Worm (Caenorhabditis elegans) whole organism, L2 larva: ENCODE measurements around the gene R08C7.8.

ENCODE experiments used
- C34F6.9 ChIP-seq: fragments of 150-350 bp; optimal IDR thresholded peaks from 2 replicates; lab custom pipeline; 2014; ENCODE audit warnings: missing biosample characterization, missing genetic modification characterization
- F13H6.1 ChIP-seq: sonication (generic microtip); optimal IDR thresholded peaks from 2 replicates; lab custom pipeline; 2016; ENCODE audit warnings: missing genetic modification characterization, missing compliant biosample characterization
- Y55F3AM.14 ChIP-seq: fragments of 200-800 bp; sonication (Bioruptor generic); optimal IDR thresholded peaks from 2 replicates; lab custom pipeline; 2018; ENCODE audit warnings: mild to moderate bottlenecking, missing genetic modification characterization, missing compliant biosample characterization
- ZK546.5 ChIP-seq: sonication (generic microtip); optimal IDR thresholded peaks from 2 replicates; lab custom pipeline; 2017; ENCODE audit warnings: missing biosample characterization, missing genetic modification characterization
- alr-1 ChIP-seq: fragments of 150-350 bp; optimal IDR thresholded peaks from 2 replicates; lab custom pipeline; 2014; ENCODE audit warnings: missing biosample characterization, missing genetic modification characterization
- aly-2 ChIP-seq: fragments of 150-350 bp; optimal IDR thresholded peaks from 2 replicates; lab custom pipeline; 2014; ENCODE audit warnings: missing biosample characterization, missing genetic modification characterization
- ama-1 ChIP-seq: fragments of 150-350 bp; optimal IDR thresholded peaks from 2 replicates; lab custom pipeline; 2018; ENCODE audit warnings: inconsistent platforms
- blmp-1 ChIP-seq: sonication (generic microtip); optimal IDR thresholded peaks from 2 replicates; lab custom pipeline; 2017; ENCODE audit warnings: missing genetic modification characterization, mild to moderate bottlenecking, missing compliant biosample characterization, antibody characterized with exemption, moderate library complexity; ENCODE audit not compliant: insufficient read depth
- ceh-16 ChIP-seq: fragments of 150-350 bp; optimal IDR thresholded peaks from 2 replicates; lab custom pipeline; 2014; ENCODE audit warnings: missing biosample characterization, missing genetic modification characterization
- ceh-82 ChIP-seq: fragments of 150-350 bp; optimal IDR thresholded peaks from 2 replicates; lab custom pipeline; 2014; ENCODE audit warnings: missing biosample characterization, missing genetic modification characterization
- crh-2 ChIP-seq: sonication (generic microtip); optimal IDR thresholded peaks from 2 replicates; lab custom pipeline; 2017; ENCODE audit warnings: missing biosample characterization, missing genetic modification characterization
- dmd-4 ChIP-seq: sonication (generic microtip); optimal IDR thresholded peaks from 2 replicates; lab custom pipeline; 2017; ENCODE audit warnings: missing biosample characterization, missing genetic modification characterization
- elt-1 ChIP-seq: fragments of 150-350 bp; optimal IDR thresholded peaks from 2 replicates; lab custom pipeline; 2014; ENCODE audit warnings: missing biosample characterization, missing genetic modification characterization
- elt-3 ChIP-seq: sonication (generic microtip); optimal IDR thresholded peaks from 2 replicates; lab custom pipeline; 2017; ENCODE audit warnings: missing biosample characterization, missing genetic modification characterization
- fos-1 ChIP-seq: fragments of 150-350 bp; optimal IDR thresholded peaks from 2 replicates; lab custom pipeline; 2014; ENCODE audit warnings: missing biosample characterization, missing genetic modification characterization
- gmeb-1 ChIP-seq: fragments of 150-350 bp; optimal IDR thresholded peaks from 2 replicates; lab custom pipeline; 2014; ENCODE audit warnings: missing biosample characterization, missing genetic modification characterization
- lin-11 ChIP-seq: fragments of 150-350 bp; sonication (generic microtip); optimal IDR thresholded peaks from 2 replicates; lab custom pipeline; 2014; ENCODE audit warnings: missing biosample characterization, missing genetic modification characterization, inconsistent platforms, mixed read lengths
- lsy-2 ChIP-seq, 2 experiments: fragments of 150-350 bp in 1 of 2; sonication (generic microtip) in 1 of 2; optimal IDR thresholded peaks; 2 replicates each; lab custom pipeline; 2014 to 2017; ENCODE audit warnings: missing biosample characterization in 2 of 2, missing genetic modification characterization in 2 of 2
- mab-5 ChIP-seq: fragments of 150-350 bp; optimal IDR thresholded peaks from 2 replicates; lab custom pipeline; 2014; ENCODE audit warnings: missing biosample characterization, missing genetic modification characterization
- mdl-1 ChIP-seq, 2 experiments: fragments of 150-350 bp in 1 of 2; sonication (generic microtip) in 1 of 2; optimal IDR thresholded peaks; 2 replicates each; lab custom pipeline; 2017; ENCODE audit warnings: missing biosample characterization in 2 of 2, missing genetic modification characterization in 2 of 2
- nhr-10 ChIP-seq: sonication (generic microtip); optimal IDR thresholded peaks from 2 replicates; lab custom pipeline; 2017; ENCODE audit warnings: missing biosample characterization, missing genetic modification characterization
- nhr-12 ChIP-seq: fragments of 150-350 bp; optimal IDR thresholded peaks from 2 replicates; lab custom pipeline; 2014; ENCODE audit warnings: missing biosample characterization, missing genetic modification characterization
- nhr-129 ChIP-seq: fragments of 150-350 bp; optimal IDR thresholded peaks from 2 replicates; lab custom pipeline; 2014; ENCODE audit warnings: missing biosample characterization, missing genetic modification characterization
- nhr-21 ChIP-seq: fragments of 150-350 bp; optimal IDR thresholded peaks from 2 replicates; lab custom pipeline; 2014; ENCODE audit warnings: missing biosample characterization, missing genetic modification characterization
- nhr-23 ChIP-seq: fragments of 150-350 bp; optimal IDR thresholded peaks from 2 replicates; lab custom pipeline; 2014; ENCODE audit warnings: missing biosample characterization, missing genetic modification reagents, missing genetic modification characterization
- nhr-237 ChIP-seq: fragments of 150-350 bp; optimal IDR thresholded peaks from 2 replicates; lab custom pipeline; 2014; ENCODE audit warnings: missing biosample characterization, missing genetic modification characterization
- nhr-25 ChIP-seq: fragments of 150-350 bp; sonication (generic microtip); optimal IDR thresholded peaks from 3 replicates; lab custom pipeline; 2014; ENCODE audit warnings: missing biosample characterization, missing genetic modification characterization
- nhr-6 ChIP-seq: fragments of 150-350 bp; optimal IDR thresholded peaks from 2 replicates; lab custom pipeline; 2014; ENCODE audit warnings: missing biosample characterization, missing genetic modification characterization
- nhr-77 ChIP-seq: fragments of 150-350 bp; optimal IDR thresholded peaks from 2 replicates; lab custom pipeline; 2014; ENCODE audit warnings: missing biosample characterization, missing genetic modification characterization
- peb-1 ChIP-seq: fragments of 150-350 bp; optimal IDR thresholded peaks from 2 replicates; lab custom pipeline; 2014; ENCODE audit warnings: missing biosample characterization, missing genetic modification characterization
- sem-4 ChIP-seq: fragments of 150-350 bp; optimal IDR thresholded peaks from 2 replicates; lab custom pipeline; 2014; ENCODE audit warnings: missing biosample characterization, missing genetic modification reagents, missing genetic modification characterization
- skn-1 ChIP-seq: sonication (generic microtip); optimal IDR thresholded peaks from 2 replicates; lab custom pipeline; 2017; ENCODE audit warnings: missing biosample characterization, missing genetic modification characterization
- sma-3 ChIP-seq: sonication (generic microtip); optimal IDR thresholded peaks from 2 replicates; lab custom pipeline; 2016; ENCODE audit warnings: missing genetic modification reagents, missing genetic modification characterization, missing compliant biosample characterization
- sma-9 ChIP-seq, 2 experiments: fragments of 150-350 bp in 1 of 2; sonication (generic microtip) in 1 of 2; optimal IDR thresholded peaks; 2 replicates each; lab custom pipeline; 2014 to 2016; ENCODE audit warnings: missing genetic modification characterization in 2 of 2, mild to moderate bottlenecking in 1 of 2, missing biosample characterization in 1 of 2, missing compliant biosample characterization in 1 of 2, missing genetic modification reagents in 1 of 2, moderate library complexity in 1 of 2
- snpc-4 ChIP-seq: fragments of 150-350 bp; optimal IDR thresholded peaks from 2 replicates; lab custom pipeline; 2014; ENCODE audit warnings: missing biosample characterization, missing genetic modification characterization
- unc-55 ChIP-seq: fragments of 150-350 bp; sonication (generic microtip); optimal IDR thresholded peaks from 3 replicates; lab custom pipeline; 2014; ENCODE audit warnings: missing biosample characterization, missing genetic modification reagents, missing genetic modification characterization
- unc-62 ChIP-seq: fragments of 150-350 bp; optimal IDR thresholded peaks from 2 replicates; lab custom pipeline; 2014; ENCODE audit warnings: missing biosample characterization, missing genetic modification reagents, missing genetic modification characterization
- zag-1 ChIP-seq: fragments of 150-350 bp; optimal IDR thresholded peaks from 2 replicates; lab custom pipeline; 2014; ENCODE audit warnings: missing biosample characterization, missing genetic modification characterization
- ztf-11 ChIP-seq: sonication (generic microtip); optimal IDR thresholded peaks from 2 replicates; lab custom pipeline; 2017; ENCODE audit warnings: missing biosample characterization, missing genetic modification characterization
- ztf-4 ChIP-seq: fragments of 150-350 bp; optimal IDR thresholded peaks from 2 replicates; lab custom pipeline; 2014; ENCODE audit warnings: missing biosample characterization, missing genetic modification characterization

R08C7.8 gene

ce11 chrIV:4470885-4471772, 36.8 kb upstream of the R08C7.8 start:
- TF ChIP-seq unc-55 (GFP tag; lab: Kevin White, UChicago) (peak; percentile 31), sma-3 (peak; percentile 5), nhr-129 (tag; lab: Kevin White, UChicago) (peak; percentile 69), lsy-2 (tag; optimal IDR thresholded peaks at IDR 0.05; lab: Kevin White, UChicago) (peak in 1 of 2 experiments; percentile 28), F13H6.1 (tag; lab: Kevin White, UChicago) (peak; percentile 56), ztf-4 (tag; lab: Kevin White, UChicago) (no peak), nhr-12 (tag; lab: Kevin White, UChicago) (no peak), elt-3 (no peak), sma-9 (GFP tag; optimal IDR thresholded peaks at IDR 0.05; lab: Kevin White, UChicago) (peak; percentile 50), sma-9 (tag; optimal IDR thresholded peaks at IDR 0.05; lab: Kevin White, UChicago) (no peak), gmeb-1 (tag; lab: Kevin White, UChicago) (peak; percentile 41), mdl-1 (tag; optimal IDR thresholded peaks at IDR 0.05; lab: Kevin White, UChicago) (peak; percentile 71 to 85)

ce11 chrIV:4469770-4470709, 35.7 kb upstream of the R08C7.8 start:
- TF ChIP-seq ZK546.5: no peak
- no peak for TF ChIP-seq blmp-1 (tag; lab: Kevin White, UChicago)
- peak; percentile 14 for TF ChIP-seq zag-1 (tag; lab: Kevin White, UChicago)
- peak; percentile 70 for TF ChIP-seq crh-2 (tag; lab: Kevin White, UChicago)
- TF ChIP-seq ztf-11 (tag; lab: Kevin White, UChicago): no peak
- TF ChIP-seq lsy-2 (tag; optimal IDR thresholded peaks at IDR 0.05; lab: Kevin White, UChicago): peak; percentile 2 to 74
- peak; percentile 52 for TF ChIP-seq ama-1
- TF ChIP-seq ceh-16: no peak
- no peak for TF ChIP-seq nhr-77 (tag; lab: Kevin White, UChicago)
- no peak for TF ChIP-seq ceh-82 (tag; lab: Kevin White, UChicago)
- peak; percentile 89 for TF ChIP-seq nhr-129 (tag; lab: Kevin White, UChicago)
- TF ChIP-seq unc-55 (GFP tag; lab: Kevin White, UChicago): peak; percentile 44
- TF ChIP-seq C34F6.9 (tag; lab: Kevin White, UChicago): peak; percentile 72
- peak; percentile 23 for TF ChIP-seq gmeb-1 (tag; lab: Kevin White, UChicago)
- no peak for TF ChIP-seq dmd-4 (tag; lab: Kevin White, UChicago)
- TF ChIP-seq aly-2 (tag; lab: Kevin White, UChicago): no peak
- peak; percentile 57 for TF ChIP-seq Y55F3AM.14 (GFP tag; lab: Kevin White, UChicago)
- TF ChIP-seq skn-1 (tag; lab: Kevin White, UChicago): peak; percentile 26
- TF ChIP-seq sma-9 (GFP tag; optimal IDR thresholded peaks at IDR 0.05; lab: Kevin White, UChicago): peak; percentile 71
- TF ChIP-seq sma-9 (tag; optimal IDR thresholded peaks at IDR 0.05; lab: Kevin White, UChicago): no peak
- no peak for TF ChIP-seq mab-5
- TF ChIP-seq nhr-21: peak; percentile 18
- no peak for TF ChIP-seq nhr-10 (tag; lab: Kevin White, UChicago)
- peak; percentile 56 to 91 for TF ChIP-seq mdl-1 (tag; optimal IDR thresholded peaks at IDR 0.05; lab: Kevin White, UChicago)
- TF ChIP-seq fos-1 (tag; lab: Kevin White, UChicago): peak; percentile 38
- TF ChIP-seq peb-1 (tag; lab: Kevin White, UChicago): no peak
- TF ChIP-seq nhr-237 (tag; lab: Kevin White, UChicago): no peak
- peak; percentile 64 for TF ChIP-seq F13H6.1 (tag; lab: Kevin White, UChicago)
- TF ChIP-seq nhr-12 (tag; lab: Kevin White, UChicago): no peak
- TF ChIP-seq alr-1 (tag; lab: Kevin White, UChicago): no peak
- no peak for TF ChIP-seq nhr-23 (tag; lab: Kevin White, UChicago)
- no peak for TF ChIP-seq unc-62 (GFP tag; lab: Kevin White, UChicago)
- TF ChIP-seq nhr-25 (tag; lab: Kevin White, UChicago): no peak
- no peak for TF ChIP-seq snpc-4 (tag; lab: Kevin White, UChicago)
- TF ChIP-seq nhr-6 (tag; lab: Kevin White, UChicago): no peak
- TF ChIP-seq lin-11: peak; percentile 88
- peak; percentile 29 for TF ChIP-seq sem-4 (tag; lab: Kevin White, UChicago)
- TF ChIP-seq elt-1 (tag; lab: Kevin White, UChicago): no peak
- TF ChIP-seq sma-3: peak; percentile 9
- TF ChIP-seq, all 48 proteins: peak for 18
